Worm (Caenorhabditis elegans): Measurements from ENCODE around the gene W02D7.5.

Gene W02D7.5

ce11 chrV:8252532-8252931 is 46.5 kb downstream of the W02D7.5 start:
- TF ChIP-seq ztf-23 (GFP tag; IDR thresholded peaks at IDR 0.05) (no peak), flt-1 (GFP tag; IDR thresholded peaks at IDR 0.05) (no peak), med-1 (GFP tag; optimal IDR thresholded peaks at IDR 0.05; ENCODE audit: insufficient read depth) (no peak), ztf-29 (GFP tag; IDR thresholded peaks at IDR 0.05) (no peak)

DNA sequence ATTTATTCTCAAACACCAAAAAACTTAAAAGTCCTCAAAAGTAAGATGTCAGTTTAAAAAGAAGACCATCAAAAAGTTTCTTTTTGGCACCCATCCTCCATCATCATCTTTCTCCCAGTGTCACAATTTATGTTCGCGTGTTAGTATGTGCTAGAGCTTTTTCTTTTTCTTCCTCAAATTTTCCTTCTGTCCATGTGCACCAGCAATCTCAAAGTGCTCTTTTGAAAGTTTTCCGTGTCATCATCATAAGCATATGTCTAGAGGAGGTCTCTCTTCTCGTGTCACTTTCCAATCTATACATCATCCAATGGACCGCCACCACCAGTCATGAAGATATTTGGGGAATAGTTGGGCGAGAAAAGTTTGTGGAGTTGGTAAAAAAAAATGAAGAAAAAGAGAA is 48.0 kb downstream of the W02D7.5 start:
- TF ChIP-seq ref-1 (GFP tag; conservative IDR thresholded peaks at IDR 0.05) (no peak), flt-1 (GFP tag; IDR thresholded peaks at IDR 0.05) (no peak), T22C8.4 (GFP tag; IDR thresholded peaks at IDR 0.05) (no peak), ztf-23 (GFP tag; IDR thresholded peaks at IDR 0.05) (no peak), med-1 (GFP tag; optimal IDR thresholded peaks at IDR 0.05; ENCODE audit: insufficient read depth) (no peak), klf-2 (GFP tag; conservative IDR thresholded peaks at IDR 0.05) (no peak), cog-1 (tag; optimal IDR thresholded peaks at IDR 0.05) (no peak), ztf-29 (GFP tag; IDR thresholded peaks at IDR 0.05) (no peak), tab-1 (GFP tag; IDR thresholded peaks at IDR 0.05) (no peak)

- TF ChIP-seq ref-1 (GFP tag; conservative IDR thresholded peaks at IDR 0.05), result no peak
- no peak for TF ChIP-seq med-1 (GFP tag; optimal IDR thresholded peaks at IDR 0.05; ENCODE audit: insufficient read depth)
- no peak for TF ChIP-seq klf-2 (GFP tag; conservative IDR thresholded peaks at IDR 0.05)
- TF ChIP-seq T22C8.4 (GFP tag; IDR thresholded peaks at IDR 0.05), result no peak
- no peak for TF ChIP-seq flt-1 (GFP tag; IDR thresholded peaks at IDR 0.05)
- TF ChIP-seq cog-1 (tag; optimal IDR thresholded peaks at IDR 0.05), result no peak
- no peak for TF ChIP-seq tab-1 (GFP tag; IDR thresholded peaks at IDR 0.05)
- TF ChIP-seq ztf-29 (GFP tag; IDR thresholded peaks at IDR 0.05), result no peak
- no peak for TF ChIP-seq ztf-23 (GFP tag; IDR thresholded peaks at IDR 0.05)
Observed at ce11 chrV:8250208-8250607, 48.8 kb downstream of the W02D7.5 start, which contains the start of gene C16D9.6. Gene C16D9.6, minus strand, starts transcription at chrV:8250308.
